Worm (Caenorhabditis elegans) whole organism, L4/young adult: Measurements from ENCODE around the gene C04F5.8.

ENCODE experiments used
- W03F9.2 ChIP-seq: fragments of 150-350 bp; optimal IDR thresholded peaks from 2 replicates; lab custom pipeline; 2014; ENCODE audit warnings: missing biosample characterization, missing genetic modification characterization
- dao-5 ChIP-seq: sonication (generic microtip); optimal IDR thresholded peaks from 2 replicates; lab custom pipeline; 2016; ENCODE audit warnings: missing genotype, missing genetic modification characterization, moderate library complexity, missing compliant biosample characterization
- him-1 ChIP-seq: sonication (generic microtip); optimal IDR thresholded peaks from 2 replicates; lab custom pipeline; 2016; ENCODE audit warnings: missing genotype, missing genetic modification reagents, missing genetic modification characterization, missing compliant biosample characterization

Gene C04F5.8

DNA sequence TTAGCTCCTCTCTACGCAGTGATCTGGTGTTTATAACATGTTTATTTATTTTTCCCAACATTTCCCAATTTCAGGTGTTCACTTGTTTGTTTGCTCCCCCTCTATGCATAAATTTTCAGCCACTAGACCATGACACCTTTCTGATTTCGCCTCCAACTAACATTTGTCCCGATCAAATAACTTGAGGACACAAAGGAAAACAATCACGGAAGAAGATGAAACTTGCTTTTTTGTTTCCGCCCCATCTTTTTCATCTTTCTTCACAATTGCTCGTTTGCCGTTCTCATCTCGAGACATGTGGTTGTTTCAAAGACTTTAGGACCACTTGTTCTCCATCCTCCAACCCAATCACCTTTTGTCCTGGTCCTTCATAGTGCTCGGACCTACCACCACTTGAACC, 13.2 kb upstream of the C04F5.8 start, which contains the start of gene F14F9.5:
F14F9.5 (plus strand) TSS at position 301 of the 400 bp plus-strand sequence.
- TF ChIP-seq W03F9.2 (tag; lab: Kevin White, UChicago) (no peak), dao-5 (no peak), him-1 (tag; lab: Kevin White, UChicago) (no peak)

DNA sequence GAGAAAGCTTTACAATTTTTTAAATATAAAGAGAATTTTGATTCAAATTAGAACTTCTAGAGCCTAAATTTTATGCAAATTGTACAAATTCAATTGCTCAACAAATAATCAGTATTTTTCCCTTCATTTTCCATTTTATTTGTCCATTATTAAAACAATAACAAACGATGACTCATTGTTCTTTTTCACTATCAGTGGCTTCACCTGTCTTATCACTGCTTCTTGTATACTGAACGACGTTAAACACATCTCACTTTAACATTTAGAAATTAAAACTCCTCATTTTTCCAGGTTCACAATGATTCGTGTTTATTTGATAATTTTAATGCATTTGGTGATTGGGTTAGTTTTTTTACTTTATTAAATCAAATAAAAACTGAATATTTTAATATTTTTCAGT, 6.1 kb upstream of the C04F5.8 start, which contains the start of gene sid-1:
sid-1 (plus strand) TSS at position 292 of the 400 bp plus-strand sequence.
- TF ChIP-seq dao-5 (no peak), W03F9.2 (tag; lab: Kevin White, UChicago) (no peak), him-1 (tag; lab: Kevin White, UChicago) (no peak)

DNA sequence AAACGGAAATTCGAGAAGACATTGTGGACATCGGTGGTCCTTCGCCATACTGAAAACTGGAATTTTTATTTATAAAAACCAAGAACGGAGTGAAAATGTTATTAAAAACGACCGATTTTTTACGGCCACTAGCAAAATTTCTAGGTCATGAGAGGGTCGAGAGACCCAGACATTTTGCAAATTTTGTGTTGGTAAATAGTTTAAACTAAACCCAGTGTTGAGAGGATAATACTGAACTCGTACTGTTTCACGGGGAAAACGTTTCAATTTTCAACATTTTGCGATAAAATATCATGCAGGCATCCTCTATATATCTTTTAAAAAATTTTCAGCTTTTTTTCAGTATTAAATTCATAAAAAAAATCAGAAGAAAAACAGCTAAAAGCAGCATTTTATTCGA, 5.6 kb upstream of the C04F5.8 start, which contains the start of gene C04F5.9:
C04F5.9 (minus strand) TSS at position 101 of the 400 bp plus-strand sequence.
- TF ChIP-seq him-1 (tag; lab: Kevin White, UChicago) (no peak), dao-5 (no peak), W03F9.2 (tag; lab: Kevin White, UChicago) (no peak)

DNA sequence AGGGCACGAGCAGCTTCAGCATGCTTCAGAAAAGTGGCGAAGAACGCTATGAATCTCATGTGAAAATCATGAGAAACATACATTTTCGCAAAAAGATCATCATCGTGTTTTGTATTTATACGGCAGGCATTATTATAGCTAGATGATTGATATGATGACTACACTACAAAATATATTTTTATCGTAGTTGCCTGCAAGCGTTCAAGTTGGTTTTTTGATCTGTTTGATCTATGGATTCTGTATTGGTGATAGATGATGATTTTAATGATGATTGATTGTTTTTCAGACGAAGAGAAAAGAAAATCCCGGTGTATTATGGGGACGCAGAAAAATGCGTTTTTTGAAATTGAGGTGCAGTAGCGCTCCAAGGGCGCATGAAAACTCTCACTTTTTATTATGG, 2.9 kb downstream of the C04F5.8 start, which contains the start of gene ugt-63:
ugt-63 (minus strand) TSS at position 89 of the 400 bp plus-strand sequence.
- TF ChIP-seq him-1 (tag; lab: Kevin White, UChicago): no peak
- no peak for TF ChIP-seq W03F9.2 (tag; lab: Kevin White, UChicago)
- TF ChIP-seq dao-5: no peak

DNA sequence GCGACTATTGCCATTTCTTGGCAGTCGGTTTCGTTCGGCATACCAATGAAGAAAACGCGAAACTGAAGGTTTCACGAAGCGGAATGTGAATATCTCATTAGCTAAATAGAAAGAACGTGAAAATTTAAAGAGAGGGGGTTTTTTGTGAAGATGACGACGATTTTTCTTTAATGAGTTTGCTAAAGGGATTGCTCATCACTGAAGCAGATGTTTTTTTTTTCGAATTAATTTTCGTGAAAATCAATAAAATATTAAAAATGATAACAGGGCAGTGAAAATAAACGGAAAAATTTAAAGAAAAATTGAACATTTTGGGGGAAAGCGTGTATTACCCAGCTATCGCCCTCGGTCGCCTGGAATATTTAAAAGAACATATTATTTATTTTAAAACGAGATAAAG, 5.7 kb downstream of the C04F5.8 start, which contains the start of gene srab-3:
srab-3 (minus strand) TSS at position 101 of the 400 bp plus-strand sequence.
- no peak for TF ChIP-seq him-1 (tag; lab: Kevin White, UChicago)
- TF ChIP-seq dao-5: no peak
- no peak for TF ChIP-seq W03F9.2 (tag; lab: Kevin White, UChicago)

DNA sequence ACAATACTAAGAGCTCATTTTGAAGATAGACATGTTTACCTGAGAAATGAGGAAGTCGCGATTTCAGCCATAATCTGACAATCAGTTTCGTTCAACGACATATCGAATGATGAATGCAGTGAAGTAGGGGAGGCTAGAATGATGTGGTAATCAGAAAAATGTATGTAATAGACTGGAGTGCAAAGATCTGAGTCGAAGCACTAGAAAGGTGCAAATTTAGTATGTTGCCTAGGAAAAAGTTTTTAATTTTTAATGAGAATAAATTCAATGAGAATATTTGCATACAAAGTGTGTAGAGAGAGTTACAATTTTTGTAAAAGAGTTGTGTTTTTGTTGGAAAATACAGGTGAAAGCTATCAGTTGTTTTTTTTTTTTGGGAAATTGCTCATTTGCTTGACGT, 8.6 kb downstream of the C04F5.8 start, which contains the start of gene srab-2:
srab-2 (minus strand) TSS at position 101 of the 400 bp plus-strand sequence.
- TF ChIP-seq him-1 (tag; lab: Kevin White, UChicago) (no peak), W03F9.2 (tag; lab: Kevin White, UChicago) (no peak), dao-5 (no peak)

DNA sequence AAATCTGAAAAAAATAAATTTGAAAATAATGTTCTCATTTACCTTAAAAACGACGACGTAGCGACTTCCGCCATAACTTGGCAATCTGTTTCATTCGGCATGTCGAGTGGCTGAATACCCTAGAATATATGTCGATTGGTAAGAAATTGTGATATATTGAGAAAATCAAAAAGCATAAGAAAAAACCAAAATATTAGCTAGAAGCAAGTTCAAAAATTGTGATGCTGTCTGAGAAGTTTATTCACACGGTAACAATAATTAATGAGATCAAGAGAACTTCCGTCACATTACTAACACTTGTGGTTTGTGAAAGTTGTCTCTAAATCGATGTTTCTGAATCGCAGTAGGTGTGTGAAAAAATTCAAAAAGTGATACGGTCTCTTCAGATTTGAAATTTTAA, 11.5 kb downstream of the C04F5.8 start, which contains the start of gene srab-1:
srab-1 (minus strand) TSS at position 101 of the 400 bp plus-strand sequence.
- TF ChIP-seq W03F9.2 (tag; lab: Kevin White, UChicago): no peak
- no peak for TF ChIP-seq him-1 (tag; lab: Kevin White, UChicago)
- no peak for TF ChIP-seq dao-5

DNA sequence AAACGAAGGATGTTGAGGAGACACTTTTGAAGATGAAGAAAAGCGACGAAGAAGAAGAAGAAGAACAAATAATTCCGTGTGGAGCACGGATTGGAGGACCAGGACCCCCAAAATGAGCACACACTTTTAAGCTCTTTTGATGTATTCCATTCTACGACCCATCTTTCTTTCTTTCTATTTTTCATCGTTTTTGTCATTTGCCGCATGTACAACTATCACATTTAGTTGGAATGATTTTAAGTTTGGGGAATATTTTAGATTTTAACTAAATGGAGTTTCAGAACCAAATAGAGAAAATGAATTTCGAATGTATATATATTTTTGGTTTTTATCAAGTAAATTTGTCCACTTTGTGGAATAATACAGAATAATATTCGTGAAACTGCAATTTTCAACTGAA, 14.6 kb downstream of the C04F5.8 start, which contains the start of gene unc-46:
unc-46 (minus strand) TSS at position 101 of the 400 bp plus-strand sequence.
- no peak for TF ChIP-seq him-1 (tag; lab: Kevin White, UChicago)
- TF ChIP-seq dao-5: no peak
- TF ChIP-seq W03F9.2 (tag; lab: Kevin White, UChicago): no peak

DNA sequence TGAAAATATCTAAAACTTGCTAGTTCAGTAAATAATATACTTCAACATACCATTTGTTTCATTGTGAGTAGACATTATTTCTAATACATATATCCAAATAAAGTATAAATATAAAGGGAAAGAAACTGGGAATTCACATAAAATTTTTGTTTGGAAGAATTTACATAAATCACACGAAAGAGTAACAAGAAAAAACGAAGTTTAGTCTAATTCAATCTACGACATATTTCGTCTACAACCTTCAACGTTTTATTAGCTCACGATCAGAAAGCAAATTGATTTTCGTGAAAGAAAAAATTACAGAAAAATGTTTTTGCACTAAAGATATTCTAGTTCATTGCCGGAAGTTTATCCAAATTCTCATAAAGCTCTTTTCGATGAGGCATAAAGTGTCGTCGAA, 16.5 kb downstream of the C04F5.8 start, which contains the start of gene C04F5.2:
C04F5.2 (minus strand) TSS at position 101 of the 400 bp plus-strand sequence.
- TF ChIP-seq W03F9.2 (tag; lab: Kevin White, UChicago) (no peak), him-1 (tag; lab: Kevin White, UChicago) (no peak), dao-5 (no peak)

DNA sequence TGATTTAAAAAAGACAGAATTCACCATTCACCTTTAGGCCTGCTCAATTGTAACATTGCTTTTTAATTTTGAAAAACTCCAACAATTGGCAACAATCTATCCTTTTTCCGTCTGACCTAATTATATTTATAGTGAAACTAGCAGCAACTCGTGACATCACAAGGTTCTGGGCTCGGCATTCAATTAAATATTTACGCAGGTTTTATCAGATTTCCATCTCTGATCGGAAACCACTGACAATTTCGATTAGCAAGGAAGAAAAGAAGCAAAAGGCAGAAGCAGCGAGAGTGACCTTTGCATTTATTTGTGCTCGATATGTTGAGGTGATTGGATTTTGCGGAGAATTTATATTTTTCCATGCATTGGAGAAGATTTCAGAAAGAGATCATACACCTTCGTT, 23.2 kb downstream of the C04F5.8 start:
- TF ChIP-seq W03F9.2 (tag; lab: Kevin White, UChicago): no peak
- no peak for TF ChIP-seq dao-5
- TF ChIP-seq him-1 (tag; lab: Kevin White, UChicago): no peak

DNA sequence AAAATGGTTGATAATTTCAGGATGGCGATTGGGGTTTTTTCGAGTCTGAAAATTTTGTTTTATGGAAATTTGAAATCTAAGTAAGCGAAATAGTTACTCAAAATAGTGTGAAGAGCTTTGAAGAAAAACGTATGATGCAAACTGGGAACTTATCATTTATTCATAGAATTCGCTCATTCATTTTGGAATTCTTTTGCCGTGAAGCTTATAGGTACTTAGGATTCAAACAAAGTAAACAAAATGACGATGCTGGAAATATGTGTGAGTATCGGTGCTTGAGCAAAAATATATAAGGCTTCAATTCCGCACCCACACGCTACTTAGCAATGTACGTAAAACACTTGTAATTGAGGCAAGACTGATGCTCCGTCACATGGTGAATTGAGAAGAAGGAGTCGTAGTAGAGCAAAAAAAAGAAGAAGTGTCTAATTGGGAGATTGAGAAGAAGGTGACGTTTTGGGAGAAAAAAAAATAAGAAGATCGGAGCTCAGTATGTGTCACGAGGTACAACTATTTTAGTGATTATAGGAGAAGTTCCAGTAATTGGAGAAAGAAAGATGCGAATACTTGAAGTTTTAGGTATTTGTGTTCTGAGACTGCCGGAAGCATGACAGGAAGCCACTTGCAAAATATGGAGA, 23.9 kb downstream of the C04F5.8 start, which contains the start of gene glb-32:
glb-32 (minus strand) TSS at position 51 of the 638 bp plus-strand sequence.
- TF ChIP-seq W03F9.2 (tag; lab: Kevin White, UChicago): no peak
- no peak for TF ChIP-seq him-1 (tag; lab: Kevin White, UChicago)

DNA sequence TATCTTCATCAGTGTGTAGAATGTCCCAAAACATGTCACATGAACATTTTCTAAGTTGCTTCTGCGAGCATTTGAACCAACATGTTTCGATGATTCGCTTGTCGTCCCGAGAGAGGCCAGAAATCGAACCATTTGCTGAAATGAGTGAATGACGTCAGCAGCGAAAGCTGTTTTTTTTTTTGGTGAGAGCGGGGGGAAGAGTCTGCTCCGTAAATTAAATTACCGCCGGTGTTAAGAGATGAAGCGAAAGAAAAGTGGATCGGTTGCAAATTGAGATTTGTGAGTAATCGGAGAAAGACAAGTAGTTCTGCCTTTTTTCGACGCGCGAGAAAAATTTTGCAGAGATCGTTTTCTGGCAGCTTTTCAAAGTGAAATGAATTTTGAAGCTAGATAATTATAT, 25.2 kb downstream of the C04F5.8 start:
- TF ChIP-seq W03F9.2 (tag; lab: Kevin White, UChicago) (no peak), him-1 (tag; lab: Kevin White, UChicago) (no peak), dao-5 (no peak)

DNA sequence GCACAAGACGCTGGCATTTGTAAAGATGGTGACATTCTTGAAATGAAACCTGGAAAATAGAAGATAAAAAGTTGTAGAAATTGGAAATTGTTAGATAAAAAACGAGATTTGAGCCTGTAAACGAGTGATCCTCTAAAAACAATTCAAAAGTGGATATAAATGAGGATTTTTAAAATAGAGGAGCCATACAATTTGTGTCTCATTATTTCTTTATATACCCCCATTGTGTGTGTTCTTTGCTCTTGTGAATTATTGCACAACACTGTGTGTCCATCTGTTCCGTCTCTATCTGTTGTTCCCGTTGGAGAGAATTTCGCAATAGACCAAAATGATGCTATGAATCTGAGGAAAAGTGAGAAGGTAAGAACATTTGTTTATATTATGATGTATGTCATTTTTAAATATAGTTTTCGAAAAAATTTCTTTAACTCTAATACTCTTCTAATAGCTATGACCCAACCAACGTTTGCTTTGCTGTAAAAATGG, 26.6 kb downstream of the C04F5.8 start, which contains the start of gene Y58A7A.5:
Y58A7A.5 (minus strand) TSS at position 51 of the 486 bp plus-strand sequence.
- TF ChIP-seq him-1 (tag; lab: Kevin White, UChicago) (no peak), W03F9.2 (tag; lab: Kevin White, UChicago) (no peak), dao-5 (no peak)

DNA sequence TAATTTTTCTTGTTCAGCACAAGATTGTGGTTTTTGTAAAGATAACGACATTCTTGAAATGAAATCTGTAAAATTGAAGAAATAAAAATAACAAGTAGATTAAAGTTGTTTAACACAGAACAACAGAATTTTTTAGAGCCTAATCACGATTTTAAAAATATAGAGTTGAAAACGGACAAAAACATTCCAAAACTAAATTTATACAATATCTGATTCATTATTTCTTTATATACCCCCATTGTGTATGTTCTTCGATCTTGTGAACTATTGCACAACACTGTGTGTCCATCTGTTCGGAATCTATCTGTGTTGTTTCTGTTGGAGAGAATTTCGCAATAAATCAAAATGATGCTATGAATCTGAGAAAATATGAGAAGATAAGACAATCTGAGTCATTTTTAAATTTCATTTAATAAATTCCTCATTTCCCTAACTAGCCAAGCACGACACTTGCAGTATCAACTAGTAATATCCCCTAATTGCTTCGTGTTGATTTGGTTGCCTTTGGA, 28.5 kb downstream of the C04F5.8 start, which contains the start of gene Y58A7A.4:
Y58A7A.4 (minus strand) TSS at position 51 of the 509 bp plus-strand sequence.
- TF ChIP-seq him-1 (tag; lab: Kevin White, UChicago) (no peak), dao-5 (no peak), W03F9.2 (tag; lab: Kevin White, UChicago) (no peak)
